Worm (Caenorhabditis elegans) whole organism, L1 larva: ENCODE measurements around the gene gpa-7.

Source experiments
- C16A3.4 ChIP-seq: fragments of 150-350 bp; optimal IDR thresholded peaks from 2 replicates; lab custom pipeline; 2014; ENCODE audit warnings: missing biosample characterization, missing genetic modification characterization
- alr-1 ChIP-seq: fragments of 200-800 bp; sonication (Bioruptor generic); optimal IDR thresholded peaks from 2 replicates; lab custom pipeline; 2018; ENCODE audit warnings: borderline replicate concordance, mild to moderate bottlenecking, missing genetic modification characterization, missing compliant biosample characterization
- aly-2 ChIP-seq: fragments of 150-350 bp; optimal IDR thresholded peaks from 2 replicates; lab custom pipeline; 2014; ENCODE audit warnings: missing biosample characterization, missing genetic modification characterization
- blmp-1 ChIP-seq: fragments of 150-350 bp; optimal IDR thresholded peaks from 2 replicates; lab custom pipeline; 2014; ENCODE audit warnings: missing biosample characterization, missing genetic modification characterization
- ceh-63 ChIP-seq: fragments of 200-800 bp; sonication (Bioruptor generic); optimal IDR thresholded peaks from 2 replicates; lab custom pipeline; 2018; ENCODE audit warnings: mild to moderate bottlenecking, missing genetic modification characterization, missing compliant biosample characterization
- ceh-90 ChIP-seq: sonication (generic microtip); optimal IDR thresholded peaks from 2 replicates; lab custom pipeline; 2016; ENCODE audit warnings: missing genetic modification characterization, missing compliant biosample characterization
- dpl-1 ChIP-seq, 3 experiments: fragments of 150-350 bp in 2 of 3; sonication (generic microtip) in 1 of 3; optimal IDR thresholded peaks; 2 replicates each; lab custom pipeline; 2014 to 2017; ENCODE audit warnings: missing biosample characterization in 3 of 3, missing genetic modification characterization in 3 of 3, missing genetic modification reagents in 3 of 3
- efl-1 ChIP-seq, 4 experiments: fragments of 150-350 bp; optimal IDR thresholded peaks in 3 of 4; peaks in 1 of 4; 1 replicate in 1 of 4; 2 replicates in 3 of 4; lab custom pipeline; 2014; ENCODE audit warnings: missing biosample characterization in 2 of 4, missing genetic modification characterization in 2 of 4, missing genetic modification reagents in 2 of 4
- egl-13 ChIP-seq: sonication (generic microtip); optimal IDR thresholded peaks from 2 replicates; lab custom pipeline; 2016; ENCODE audit warnings: missing genotype, missing genetic modification reagents, missing genetic modification characterization, missing compliant biosample characterization
- elt-2 ChIP-seq: sonication (generic microtip); optimal IDR thresholded peaks from 2 replicates; lab custom pipeline; 2016; ENCODE audit warnings: missing genetic modification characterization, mild to moderate bottlenecking, inconsistent platforms, missing compliant biosample characterization, missing genetic modification reagents
- elt-3 ChIP-seq, 6 experiments: fragments of 150-350 bp in 1 of 6; sonication (generic microtip); optimal IDR thresholded peaks; 2 replicates each; lab custom pipeline; 2017 to 2018; ENCODE audit warnings: missing biosample characterization in 6 of 6, missing genetic modification characterization in 6 of 6, inconsistent platforms in 1 of 6
- ets-5 ChIP-seq: fragments of 200-800 bp; sonication (Bioruptor generic); IDR thresholded peaks from 2 replicates; pipeline ENCODE4 v1.3.6; 2022; ENCODE audit warnings: missing genetic modification characterization, missing compliant biosample characterization
- fkh-8 ChIP-seq: sonication (generic microtip); optimal IDR thresholded peaks from 2 replicates; lab custom pipeline; 2016; ENCODE audit warnings: mild to moderate bottlenecking, missing genetic modification characterization, missing compliant biosample characterization
- fos-1 ChIP-seq: fragments of 150-350 bp; optimal IDR thresholded peaks from 2 replicates; lab custom pipeline; 2014; ENCODE audit warnings: missing biosample characterization, missing genetic modification characterization
- grh-1 ChIP-seq: fragments of 200-800 bp; sonication (Bioruptor generic); IDR thresholded peaks from 2 replicates; pipeline ENCODE4 v1.3.6; 2022; ENCODE audit warnings: missing genetic modification reagents, missing genetic modification characterization, missing compliant biosample characterization
- irx-1 ChIP-seq: sonication (generic microtip); optimal IDR thresholded peaks from 2 replicates; lab custom pipeline; 2016; ENCODE audit warnings: missing genetic modification characterization, missing compliant biosample characterization
- isw-1 ChIP-seq: fragments of 200-800 bp; sonication (Bioruptor generic); IDR thresholded peaks from 2 replicates; pipeline ENCODE4 v1.3.6; 2022; ENCODE audit warnings: missing genetic modification characterization, missing compliant biosample characterization
- lin-13 ChIP-seq: fragments of 150-350 bp; optimal IDR thresholded peaks from 2 replicates; lab custom pipeline; 2014; ENCODE audit warnings: missing biosample characterization, missing genetic modification reagents, missing genetic modification characterization
- lin-15B ChIP-seq: fragments of 150-350 bp; sonication (generic microtip); optimal IDR thresholded peaks from 3 replicates; lab custom pipeline; 2014; ENCODE audit warnings: missing biosample characterization, missing genetic modification characterization
- lin-35 ChIP-seq, 2 experiments: fragments of 150-350 bp; optimal IDR thresholded peaks; 2 replicates each; lab custom pipeline; 2014; ENCODE audit warnings: missing biosample characterization in 2 of 2, missing genetic modification characterization in 2 of 2, missing genetic modification reagents in 2 of 2
- lin-39 ChIP-seq: fragments of 150-350 bp; optimal IDR thresholded peaks from 2 replicates; lab custom pipeline; 2014; ENCODE audit warnings: missing biosample characterization, missing genetic modification reagents, missing genetic modification characterization
- lsy-2 ChIP-seq, 2 experiments: fragments of 150-350 bp; optimal IDR thresholded peaks; 2 replicates each; lab custom pipeline; 2014; ENCODE audit warnings: missing biosample characterization in 2 of 2, missing genetic modification characterization in 2 of 2
- mdl-1 ChIP-seq, 2 experiments: fragments of 150-350 bp; optimal IDR thresholded peaks; 2 replicates each; lab custom pipeline; 2014 to 2017; ENCODE audit warnings: missing biosample characterization in 2 of 2, missing genetic modification characterization in 2 of 2, inconsistent platforms in 1 of 2
- mep-1 ChIP-seq: fragments of 150-350 bp; optimal IDR thresholded peaks from 2 replicates; lab custom pipeline; 2014; ENCODE audit warnings: missing biosample characterization, missing genetic modification characterization
- nhr-11 ChIP-seq: fragments of 150-350 bp; optimal IDR thresholded peaks from 2 replicates; lab custom pipeline; 2014; ENCODE audit warnings: missing biosample characterization, missing genetic modification characterization
- nhr-12 ChIP-seq: sonication (generic microtip); optimal IDR thresholded peaks from 2 replicates; lab custom pipeline; 2017; ENCODE audit warnings: missing biosample characterization, missing genetic modification characterization
- nhr-19 ChIP-seq: fragments of 200-800 bp; sonication (Bioruptor generic); conservative IDR thresholded peaks from 2 replicates; pipeline ENCODE4 v1.3.6; 2022; ENCODE audit warnings: missing genetic modification characterization, missing compliant biosample characterization
- nhr-47 ChIP-seq: sonication (generic microtip); optimal IDR thresholded peaks from 2 replicates; lab custom pipeline; 2016; ENCODE audit warnings: mild to moderate bottlenecking, missing genetic modification characterization, moderate library complexity, missing compliant biosample characterization
- nhr-71 ChIP-seq: sonication (generic microtip); optimal IDR thresholded peaks from 2 replicates; lab custom pipeline; 2016; ENCODE audit warnings: mild to moderate bottlenecking, missing genetic modification characterization, moderate library complexity, missing compliant biosample characterization
- nhr-77 ChIP-seq: fragments of 150-350 bp; optimal IDR thresholded peaks from 2 replicates; lab custom pipeline; 2014; ENCODE audit warnings: missing biosample characterization, missing genetic modification characterization
- nhr-85 ChIP-seq: sonication (generic microtip); peaks from one replicate; lab custom pipeline; 2016; ENCODE audit warnings: missing genetic modification characterization, inconsistent platforms, missing compliant biosample characterization
- pag-3 ChIP-seq: sonication (generic microtip); optimal IDR thresholded peaks from 2 replicates; lab custom pipeline; 2017; ENCODE audit warnings: missing genetic modification characterization, mild to moderate bottlenecking, missing compliant biosample characterization, antibody characterized with exemption, borderline replicate concordance; ENCODE audit not compliant: insufficient read depth
- pqm-1 ChIP-seq: sonication (generic microtip); optimal IDR thresholded peaks from 3 replicates; lab custom pipeline; 2017; ENCODE audit warnings: missing biosample characterization, missing genetic modification characterization
- rnt-1 ChIP-seq: sonication (generic microtip); optimal IDR thresholded peaks from 2 replicates; lab custom pipeline; 2016; ENCODE audit warnings: mild to moderate bottlenecking, missing genetic modification characterization, moderate library complexity, missing compliant biosample characterization
- skn-1 ChIP-seq: fragments of 150-350 bp; optimal IDR thresholded peaks from 2 replicates; lab custom pipeline; 2014; ENCODE audit warnings: missing biosample characterization, missing genetic modification characterization
- snpc-4 ChIP-seq: fragments of 150-350 bp; optimal IDR thresholded peaks from 2 replicates; lab custom pipeline; 2014; ENCODE audit warnings: missing biosample characterization, missing genetic modification characterization
- sptf-1 ChIP-seq: fragments of 150-350 bp; optimal IDR thresholded peaks from 2 replicates; lab custom pipeline; 2014; ENCODE audit warnings: missing biosample characterization, missing genetic modification characterization
- swsn-7 ChIP-seq: sonication (generic microtip); optimal IDR thresholded peaks from 2 replicates; lab custom pipeline; 2016; ENCODE audit warnings: missing genetic modification characterization, missing compliant biosample characterization
- tbx-2 ChIP-seq: sonication (generic microtip); optimal IDR thresholded peaks from 2 replicates; lab custom pipeline; 2016; ENCODE audit warnings: missing genetic modification characterization, missing compliant biosample characterization
- unc-30 ChIP-seq: sonication (generic microtip); optimal IDR thresholded peaks from 2 replicates; lab custom pipeline; 2017; ENCODE audit warnings: missing biosample characterization, missing genetic modification characterization
- unc-62 ChIP-seq: fragments of 150-350 bp; optimal IDR thresholded peaks from 2 replicates; lab custom pipeline; 2014; ENCODE audit warnings: missing biosample characterization, missing genetic modification reagents, missing genetic modification characterization
- unc-86 ChIP-seq: sonication (generic microtip); optimal IDR thresholded peaks from 2 replicates; lab custom pipeline; 2016; ENCODE audit warnings: missing genetic modification characterization, missing compliant biosample characterization
- unc-98 ChIP-seq: fragments of 200-800 bp; sonication (Bioruptor generic); IDR thresholded peaks from 2 replicates; pipeline ENCODE4 v1.3.6; 2022; ENCODE audit warnings: missing genetic modification characterization, missing compliant biosample characterization
- xbp-1 ChIP-seq: sonication (generic microtip); optimal IDR thresholded peaks from 2 replicates; lab custom pipeline; 2016; ENCODE audit warnings: missing genetic modification characterization, missing compliant biosample characterization
- zag-1 ChIP-seq: fragments of 150-350 bp; optimal IDR thresholded peaks from 2 replicates; lab custom pipeline; 2014; ENCODE audit warnings: missing biosample characterization, missing genetic modification characterization
- ztf-11 ChIP-seq, 2 experiments: sonication (generic microtip); optimal IDR thresholded peaks; 2 replicates each; lab custom pipeline; 2016 to 2017; ENCODE audit warnings: missing genetic modification characterization in 2 of 2, missing biosample characterization in 1 of 2, missing compliant biosample characterization in 1 of 2

gpa-7 gene

DNA sequence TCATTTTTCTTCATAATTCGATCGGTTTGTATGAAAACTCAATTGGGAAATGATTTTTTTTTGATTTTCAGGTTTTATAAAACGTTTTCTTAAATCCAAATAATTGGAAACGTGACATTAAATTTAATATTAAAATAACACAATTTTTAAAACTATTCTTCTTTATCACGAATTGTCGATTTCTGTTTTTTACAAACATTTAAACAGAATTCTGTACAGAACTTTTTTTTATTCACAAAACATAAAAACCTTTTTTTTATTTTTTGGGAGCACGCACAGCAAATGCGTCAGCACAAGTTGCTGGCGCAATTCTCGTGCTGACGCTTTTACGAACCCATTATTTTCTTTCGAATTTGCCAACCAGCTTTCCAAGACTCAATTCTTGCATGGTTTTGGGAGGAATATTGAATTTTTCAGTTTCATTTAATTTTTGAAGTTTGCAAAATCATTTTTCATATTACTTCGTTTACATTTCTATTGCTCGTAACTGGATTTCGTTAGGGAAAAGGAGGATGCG, 30.0 kb upstream of the gpa-7 start, which contains the start of gene mpz-5 (continued):
- TF ChIP-seq irx-1 (tag; lab: Kevin White, UChicago) (peak; percentile 71), lin-39 (tag; lab: Kevin White, UChicago) (peak; percentile 46), fos-1 (tag; lab: Kevin White, UChicago) (peak; percentile 34), sptf-1 (tag; lab: Kevin White, UChicago) (no peak), pag-3 (tag; lab: Kevin White, UChicago) (peak; percentile 18), nhr-47 (tag; lab: Kevin White, UChicago) (peak; percentile 86), unc-86 (tag; lab: Kevin White, UChicago) (peak; percentile 61), nhr-77 (tag; lab: Kevin White, UChicago) (peak; percentile 12), snpc-4 (tag; lab: Kevin White, UChicago) (peak; percentile 56), zag-1 (tag; lab: Kevin White, UChicago) (no peak), lsy-2 (tag; optimal IDR thresholded peaks at IDR 0.05; lab: Kevin White, UChicago) (peak; percentile 82 to 83), lin-15B (peak; percentile 47), lin-13 (GFP tag; lab: Kevin White, UChicago) (peak; percentile 36), ztf-11 (tag; optimal IDR thresholded peaks at IDR 0.05; lab: Kevin White, UChicago) (no peak), nhr-12 (no peak), rnt-1 (peak; percentile 87), aly-2 (tag; lab: Kevin White, UChicago) (no peak), efl-1 (optimal IDR thresholded peaks at IDR 0.05; lab: Kevin White, UChicago) (peak; percentile 71 to 77), efl-1 (GFP tag; optimal IDR thresholded peaks at IDR 0.05 in 1 of 2; lab: Kevin White, UChicago) (peak; percentile 72 to 97), isw-1 (peak; percentile 51), egl-13 (peak; percentile 43), blmp-1 (tag; lab: Kevin White, UChicago) (peak; percentile 66), xbp-1 (tag; lab: Kevin White, UChicago) (peak; percentile 85), unc-62 (GFP tag; lab: Kevin White, UChicago) (no peak), C16A3.4 (tag; lab: Kevin White, UChicago) (peak; percentile 39), lin-35 (GFP tag; optimal IDR thresholded peaks at IDR 0.05; lab: Kevin White, UChicago) (peak; percentile 75 to 80), fkh-8 (tag; lab: Kevin White, UChicago) (peak; percentile 30), skn-1 (tag; lab: Kevin White, UChicago) (peak; percentile 45), swsn-7 (tag; lab: Kevin White, UChicago) (peak; percentile 83), ceh-63 (GFP tag; lab: Kevin White, UChicago) (no peak), nhr-11 (tag; lab: Kevin White, UChicago) (no peak), unc-98 (GFP tag; lab: Robert Waterston, UW) (no peak), nhr-71 (tag; lab: Kevin White, UChicago) (peak; percentile 88)

DNA sequence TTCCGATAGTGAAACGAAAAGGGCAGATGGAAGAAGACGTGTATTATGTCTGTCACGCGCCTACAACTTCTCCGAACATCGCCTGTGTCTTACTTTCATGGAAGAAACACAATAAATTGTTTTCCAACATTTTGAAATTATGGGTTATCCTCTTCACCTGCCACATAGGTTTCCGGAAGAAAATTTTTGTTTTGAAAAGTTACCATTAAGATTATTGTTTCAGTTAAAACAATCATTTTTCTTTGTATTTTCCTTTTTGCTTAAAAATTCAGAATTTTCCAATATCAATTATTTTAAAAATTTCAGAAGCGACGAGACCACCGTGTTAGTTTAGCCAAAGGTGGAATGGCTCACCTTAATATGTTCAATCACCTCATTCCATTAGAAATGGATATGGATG, 29.2 kb upstream of the gpa-7 start, which contains the start of gene mask-1:
Gene mask-1, plus strand, starts transcription at position 301 of the 400 bp plus-strand sequence.
- TF ChIP-seq ets-5 = no peak
- peak; percentile 23 for TF ChIP-seq blmp-1 (tag; lab: Kevin White, UChicago)
- TF ChIP-seq grh-1 (GFP tag; lab: Robert Waterston, UW) = no peak

DNA sequence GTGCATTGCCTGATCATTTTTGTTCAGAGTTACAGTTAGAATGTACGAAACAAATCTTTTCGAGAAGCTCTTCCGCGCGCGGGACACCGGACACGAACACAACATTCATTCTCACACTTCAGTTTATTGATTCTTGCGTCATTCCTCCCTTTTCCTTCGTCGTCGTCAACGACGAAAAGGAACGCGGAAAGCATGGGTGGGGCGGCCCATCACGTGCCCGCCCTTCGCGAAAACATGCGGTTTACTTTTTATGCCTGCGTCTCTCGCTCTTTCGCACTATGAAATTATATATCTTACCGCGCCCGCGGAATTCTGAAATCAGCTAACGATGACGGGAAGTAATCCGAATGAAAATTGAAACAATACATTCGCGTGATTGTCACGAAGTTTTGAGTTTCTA, 23.2 kb upstream of the gpa-7 start:
- peak in 1 of 2 experiments; percentile 65 for TF ChIP-seq mdl-1 (tag; optimal IDR thresholded peaks at IDR 0.05; lab: Kevin White, UChicago)
- peak; percentile 77 for TF ChIP-seq nhr-85 (tag; lab: Kevin White, UChicago)
- no peak for TF ChIP-seq snpc-4 (tag; lab: Kevin White, UChicago)
- TF ChIP-seq nhr-47 (tag; lab: Kevin White, UChicago) = peak; percentile 55
- TF ChIP-seq egl-13 = peak; percentile 40
- TF ChIP-seq aly-2 (tag; lab: Kevin White, UChicago) = no peak
- peak; percentile 65 for TF ChIP-seq mep-1 (tag; lab: Kevin White, UChicago)
- peak; percentile 32 to 36 for TF ChIP-seq efl-1 (optimal IDR thresholded peaks at IDR 0.05; lab: Kevin White, UChicago)
- TF ChIP-seq efl-1 (GFP tag; optimal IDR thresholded peaks at IDR 0.05 in 1 of 2; lab: Kevin White, UChicago) = peak; percentile 41 to 94
- TF ChIP-seq lin-35 (GFP tag; optimal IDR thresholded peaks at IDR 0.05; lab: Kevin White, UChicago) = peak; percentile 9 to 67
- no peak for TF ChIP-seq alr-1 (tag; lab: Kevin White, UChicago)
- TF ChIP-seq pqm-1 (tag; lab: Kevin White, UChicago) = no peak
- TF ChIP-seq unc-30 (tag; lab: Kevin White, UChicago) = no peak
- peak; percentile 50 for TF ChIP-seq tbx-2 (tag; lab: Kevin White, UChicago)
- TF ChIP-seq lsy-2 (tag; optimal IDR thresholded peaks at IDR 0.05; lab: Kevin White, UChicago) = peak; percentile 12 to 28
- TF ChIP-seq dpl-1 (GFP tag; optimal IDR thresholded peaks at IDR 0.05; lab: Kevin White, UChicago) = peak; percentile 12 to 24 (median 16)
- peak; percentile 46 for TF ChIP-seq nhr-19
- no peak for TF ChIP-seq unc-62 (GFP tag; lab: Kevin White, UChicago)
- peak in 1 of 6 experiments; percentile 48 for TF ChIP-seq elt-3 (tag; optimal IDR thresholded peaks at IDR 0.05; lab: Kevin White, UChicago)
- peak; percentile 18; the same call in 1 of the 2 replicates for TF ChIP-seq isw-1
- peak; percentile 60 for TF ChIP-seq blmp-1 (tag; lab: Kevin White, UChicago)
- no peak for TF ChIP-seq grh-1 (GFP tag; lab: Robert Waterston, UW)
- peak; percentile 10 for TF ChIP-seq unc-86 (tag; lab: Kevin White, UChicago)
- TF ChIP-seq elt-2 = peak; percentile 14
- no peak for TF ChIP-seq ceh-90
